Fruit fly (Drosophila melanogaster) whole organism, embryonic: ENCODE data around the gene Tmep.
A peak's percentile ranks its signal among the peaks of the same experiment; 100 is the strongest.

Experiments
- Bdp1 ChIP-seq: fragments of 200-800 bp; sonication (Bioruptor generic); optimal IDR thresholded peaks from 3 replicates; lab custom pipeline; 2016; ENCODE audit warnings: missing biosample characterization, missing genetic modification characterization
- C15 ChIP-seq: fragments of 200-800 bp; sonication (Bioruptor generic); IDR thresholded peaks from 3 replicates; pipeline ENCODE4 v1.3.6; 2022; ENCODE audit warnings: missing biosample characterization, missing genetic modification characterization
- CG10209 ChIP-seq: fragments of 200-800 bp; sonication (Bioruptor generic); optimal IDR thresholded peaks from 3 replicates; lab custom pipeline; 2017; ENCODE audit warnings: missing biosample characterization, mild to moderate bottlenecking, missing genetic modification characterization, missing genetic modification reagents
- CG10267 ChIP-seq: fragments of 200-800 bp; sonication (Bioruptor generic); optimal IDR thresholded peaks from 2 replicates; lab custom pipeline; 2018; ENCODE audit warnings: missing biosample characterization, mild to moderate bottlenecking, missing genetic modification characterization, moderate library complexity
- CG10543 ChIP-seq: fragments of 200-800 bp; sonication (Bioruptor generic); optimal IDR thresholded peaks from 3 replicates; lab custom pipeline; 2017; ENCODE audit warnings: missing biosample characterization, mild to moderate bottlenecking, missing genetic modification characterization, moderate library complexity
- CG10565 ChIP-seq: fragments of 200-800 bp; sonication (Bioruptor generic); optimal IDR thresholded peaks from 3 replicates; lab custom pipeline; 2016; ENCODE audit warnings: missing biosample characterization, mild to moderate bottlenecking, missing genetic modification characterization
- CG11504 ChIP-seq: fragments of 200-800 bp; sonication (Bioruptor generic); optimal IDR thresholded peaks from 3 replicates; lab custom pipeline; 2019; ENCODE audit warnings: missing biosample characterization, mild to moderate bottlenecking, missing genetic modification characterization, moderate library complexity
- CG11696 ChIP-seq: fragments of 200-800 bp; sonication (Bioruptor generic); IDR thresholded peaks from 2 replicates; pipeline ENCODE4 v1.3.6; 2022; ENCODE audit warnings: missing biosample characterization, missing genetic modification characterization
- CG12071 ChIP-seq: fragments of 200-800 bp; sonication (Bioruptor generic); optimal IDR thresholded peaks from 3 replicates; lab custom pipeline; 2018; ENCODE audit warnings: missing biosample characterization, mild to moderate bottlenecking, missing genetic modification characterization
- CG12299 ChIP-seq: fragments of 200-800 bp; sonication (Bioruptor generic); optimal IDR thresholded peaks from 2 replicates; lab custom pipeline; 2018; ENCODE audit warnings: missing biosample characterization, mild to moderate bottlenecking, missing genetic modification characterization
- CG13624 ChIP-seq: fragments of 200-800 bp; sonication (Bioruptor generic); optimal IDR thresholded peaks from 2 replicates; lab custom pipeline; 2016; ENCODE audit warnings: missing biosample characterization, missing genetic modification characterization
- CG1529 ChIP-seq: fragments of 200-800 bp; sonication (Bioruptor generic); optimal IDR thresholded peaks from 3 replicates; lab custom pipeline; 2018; ENCODE audit warnings: missing biosample characterization, missing genetic modification characterization
- CG1602 ChIP-seq: fragments of 200-800 bp; sonication (Bioruptor generic); optimal IDR thresholded peaks from 3 replicates; lab custom pipeline; 2016; ENCODE audit warnings: missing biosample characterization, missing genetic modification characterization
- CG1603 ChIP-seq: fragments of 200-800 bp; sonication (Bioruptor generic); optimal IDR thresholded peaks from 2 replicates; lab custom pipeline; 2019; ENCODE audit warnings: missing biosample characterization, mild to moderate bottlenecking, missing genetic modification characterization, moderate library complexity
- CG16779 ChIP-seq: fragments of 200-800 bp; sonication (Bioruptor generic); IDR thresholded peaks from 2 replicates; pipeline ENCODE4 v1.3.6; 2022; ENCODE audit warnings: missing biosample characterization, missing genetic modification characterization
- CG2120 ChIP-seq: fragments of 200-800 bp; sonication (Bioruptor generic); optimal IDR thresholded peaks from 3 replicates; lab custom pipeline; 2016; ENCODE audit warnings: missing biosample characterization, missing genetic modification characterization
- CG2712 ChIP-seq: fragments of 200-800 bp; optimal IDR thresholded peaks from 3 replicates; lab custom pipeline; 2019; ENCODE audit warnings: missing biosample characterization, mild to moderate bottlenecking, missing genetic modification characterization, moderate library complexity
- CG31388 ChIP-seq: fragments of 200-800 bp; sonication (Bioruptor generic); optimal IDR thresholded peaks from 2 replicates; lab custom pipeline; 2016; ENCODE audit warnings: missing biosample characterization, missing genetic modification characterization
- CG32767 ChIP-seq: fragments of 200-800 bp; sonication (Bioruptor generic); IDR thresholded peaks from 2 replicates; pipeline ENCODE4 v1.3.6; 2022; ENCODE audit warnings: missing biosample characterization, missing genetic modification characterization
- CG32772 ChIP-seq: fragments of 200-800 bp; sonication (Bioruptor generic); IDR thresholded peaks from 2 replicates; pipeline ENCODE4 v1.3.6; 2022; ENCODE audit warnings: missing biosample characterization, missing genetic modification characterization
- CG33557 ChIP-seq: fragments of 200-800 bp; sonication (Bioruptor generic); optimal IDR thresholded peaks from 2 replicates; lab custom pipeline; 2019; ENCODE audit warnings: missing biosample characterization, mild to moderate bottlenecking, missing genetic modification characterization, moderate library complexity
- CG6791 ChIP-seq: fragments of 200-800 bp; sonication (Bioruptor generic); IDR thresholded peaks from 3 replicates; pipeline ENCODE4 v1.3.6; 2022; ENCODE audit warnings: missing biosample characterization, missing genetic modification characterization; ENCODE audit not compliant: partially characterized antibody
- CG6813 ChIP-seq: fragments of 200-800 bp; sonication (Bioruptor generic); optimal IDR thresholded peaks from 2 replicates; lab custom pipeline; 2017; ENCODE audit warnings: missing biosample characterization, missing genetic modification characterization, mild to moderate bottlenecking, moderate library complexity, missing genetic modification reagents
- CG7987 ChIP-seq: fragments of 200-800 bp; sonication (Bioruptor generic); optimal IDR thresholded peaks from 2 replicates; lab custom pipeline; 2018; ENCODE audit warnings: missing biosample characterization, mild to moderate bottlenecking, missing genetic modification characterization, moderate library complexity
- CG8944 ChIP-seq: fragments of 200-800 bp; sonication (Bioruptor generic); optimal IDR thresholded peaks from 3 replicates; lab custom pipeline; 2016; ENCODE audit warnings: missing biosample characterization, missing genetic modification characterization
- D19A ChIP-seq: fragments of 200-800 bp; optimal IDR thresholded peaks from 3 replicates; lab custom pipeline; 2019; ENCODE audit warnings: missing biosample characterization, mild to moderate bottlenecking, missing genetic modification characterization, moderate library complexity
- Deaf1 ChIP-seq: fragments of 200-800 bp; optimal IDR thresholded peaks from 3 replicates; lab custom pipeline; 2019; ENCODE audit warnings: missing biosample characterization, mild to moderate bottlenecking, missing genetic modification characterization, moderate library complexity
- Dek ChIP-seq: fragments of 200-800 bp; sonication (Bioruptor generic); optimal IDR thresholded peaks from 3 replicates; lab custom pipeline; 2019; ENCODE audit warnings: missing biosample characterization, mild to moderate bottlenecking, missing genetic modification characterization, moderate library complexity
- Drgx ChIP-seq: fragments of 200-800 bp; sonication (Bioruptor generic); IDR thresholded peaks from 2 replicates; pipeline ENCODE4 v1.3.6; 2022; ENCODE audit warnings: missing biosample characterization, missing genetic modification characterization
- Ets65A ChIP-seq: fragments of 200-800 bp; sonication (Bioruptor generic); peaks from one replicate; lab custom pipeline; 2016; ENCODE audit warnings: missing biosample characterization, missing genetic modification characterization
- HLH4C ChIP-seq: fragments of 200-800 bp; sonication (Bioruptor generic); IDR thresholded peaks from 3 replicates; pipeline ENCODE4 v1.3.6; 2022; ENCODE audit warnings: missing biosample characterization, missing genetic modification characterization; ENCODE audit not compliant: partially characterized antibody
- HmgZ ChIP-seq: fragments of 200-800 bp; sonication (Bioruptor generic); optimal IDR thresholded peaks from 2 replicates; lab custom pipeline; 2018; ENCODE audit warnings: missing biosample characterization, mild to moderate bottlenecking, missing genetic modification characterization
- Hmx ChIP-seq: fragments of 200-800 bp; sonication (Bioruptor generic); optimal IDR thresholded peaks from 2 replicates; lab custom pipeline; 2016; ENCODE audit warnings: missing biosample characterization, missing genetic modification characterization
- Max ChIP-seq: fragments of 200-800 bp; sonication (Bioruptor generic); optimal IDR thresholded peaks from 2 replicates; lab custom pipeline; 2016; ENCODE audit warnings: missing biosample characterization, mild to moderate bottlenecking, missing genetic modification characterization
- NC2α ChIP-seq: fragments of 200-800 bp; sonication (Bioruptor generic); optimal IDR thresholded peaks from 2 replicates; lab custom pipeline; 2016; ENCODE audit warnings: missing biosample characterization, missing genetic modification characterization
- NC2β ChIP-seq: fragments of 200-800 bp; sonication (Bioruptor generic); optimal IDR thresholded peaks from 2 replicates; lab custom pipeline; 2016; ENCODE audit warnings: missing biosample characterization, missing genetic modification characterization
- NfI ChIP-seq: fragments of 200-800 bp; sonication (Bioruptor generic); optimal IDR thresholded peaks from 3 replicates; lab custom pipeline; 2018; ENCODE audit warnings: missing biosample characterization, mild to moderate bottlenecking, missing genetic modification characterization, moderate library complexity
- Trl ChIP-seq, 3 experiments: fragments of >200 bp in 2 of 3; fragments of 200-800 bp in 1 of 3; sonication (Bioruptor generic) in 1 of 3; optimal IDR thresholded peaks; 2 replicates in 1 of 3; 3 replicates in 2 of 3; lab custom pipeline; 2016 to 2017; ENCODE audit warnings: missing biosample characterization in 1 of 3, missing genetic modification characterization in 1 of 3
- ac ChIP-seq: fragments of 200-800 bp; sonication (Bioruptor generic); optimal IDR thresholded peaks from 3 replicates; lab custom pipeline; 2017; ENCODE audit warnings: missing biosample characterization, mild to moderate bottlenecking, missing genetic modification characterization
- bcd ChIP-seq: fragments of 200-800 bp; sonication (Bioruptor generic); optimal IDR thresholded peaks from 2 replicates; lab custom pipeline; 2017; ENCODE audit warnings: missing biosample characterization, mild to moderate bottlenecking, missing genetic modification characterization
- ci ChIP-seq: fragments of 200-800 bp; sonication (Bioruptor generic); IDR thresholded peaks from 3 replicates; pipeline ENCODE4 v1.3.6; 2022; ENCODE audit warnings: missing biosample characterization, missing genetic modification characterization
- crc ChIP-seq: fragments of 200-800 bp; sonication (Bioruptor generic); optimal IDR thresholded peaks from 2 replicates; lab custom pipeline; 2016; ENCODE audit warnings: missing biosample characterization, missing genetic modification characterization
- da ChIP-seq: fragments of 200-800 bp; sonication (Bioruptor generic); optimal IDR thresholded peaks from 2 replicates; lab custom pipeline; 2016; ENCODE audit warnings: missing biosample characterization, missing genetic modification characterization
- dan ChIP-seq: fragments of 200-800 bp; sonication (Bioruptor generic); IDR thresholded peaks from 2 replicates; pipeline ENCODE4 v1.3.6; 2022; ENCODE audit warnings: missing biosample characterization, missing genetic modification characterization
- lbe ChIP-seq: fragments of 200-800 bp; sonication (Bioruptor generic); optimal IDR thresholded peaks from 2 replicates; lab custom pipeline; 2016; ENCODE audit warnings: missing biosample characterization, mild to moderate bottlenecking, missing genetic modification characterization
- ro ChIP-seq: fragments of 200-800 bp; sonication (Bioruptor generic); IDR thresholded peaks from 2 replicates; pipeline ENCODE4 v1.3.6; 2022; ENCODE audit warnings: missing biosample characterization, missing genetic modification characterization
- row ChIP-seq: fragments of 200-800 bp; sonication (Bioruptor generic); IDR thresholded peaks from 3 replicates; pipeline ENCODE4 v1.3.6; 2022; ENCODE audit warnings: missing biosample characterization, missing genetic modification characterization
- sc ChIP-seq, 3 experiments: fragments of >200 bp in 2 of 3; fragments of 200-800 bp in 1 of 3; sonication (Bioruptor generic) in 1 of 3; optimal IDR thresholded peaks; 2 replicates in 2 of 3; 3 replicates in 1 of 3; lab custom pipeline; 2017; ENCODE audit warnings: mild to moderate bottlenecking in 1 of 3, missing biosample characterization in 1 of 3, missing genetic modification characterization in 1 of 3, missing genetic modification reagents in 1 of 3
- sd ChIP-seq: fragments of 200-800 bp; sonication (Bioruptor generic); optimal IDR thresholded peaks from 3 replicates; lab custom pipeline; 2018; ENCODE audit warnings: missing biosample characterization, mild to moderate bottlenecking, missing genetic modification characterization, moderate library complexity
- sens ChIP-seq: fragments of 200-800 bp; sonication (Bioruptor generic); peaks from one replicate; lab custom pipeline; 2016; ENCODE audit warnings: missing biosample characterization, missing genetic modification characterization
- vfl ChIP-seq: fragments of 200-800 bp; sonication (Bioruptor generic); optimal IDR thresholded peaks from 2 replicates; lab custom pipeline; 2016; ENCODE audit warnings: missing biosample characterization, missing genetic modification characterization

Tmep gene

dm6 chr3L:1549148-1549547, 19.8 kb upstream of the Tmep start (continued):
- TF ChIP-seq Hmx (GFP tag; lab: Kevin White, UChicago) (no peak), CG6791 (no peak), CG12071 (GFP tag; lab: Kevin White, UChicago) (peak; percentile 9), CG13624 (GFP tag; lab: Kevin White, UChicago) (peak; percentile 13), Max (peak; percentile 33), CG10267 (tag; lab: Kevin White, UChicago) (no peak), crc (GFP tag; lab: Kevin White, UChicago) (no peak), sc (optimal IDR thresholded peaks at IDR 0.05; lab: Kevin White, UChicago) (no peak), sc (GFP tag; optimal IDR thresholded peaks at IDR 0.05; lab: Kevin White, UChicago) (no peak), Ets65A (GFP tag; lab: Kevin White, UChicago) (no peak), CG32772 (GFP tag; lab: Robert Waterston, UW) (no peak), CG10565 (GFP tag; lab: Kevin White, UChicago) (no peak), Dek (tag; lab: Kevin White, UChicago) (no peak), CG8944 (GFP tag; lab: Kevin White, UChicago) (no peak), lbe (no peak), CG6813 (GFP tag; lab: Kevin White, UChicago) (peak; percentile 32), Trl (optimal IDR thresholded peaks at IDR 0.05; lab: Kevin White, UChicago) (no peak), Trl (GFP tag; optimal IDR thresholded peaks at IDR 0.05; lab: Kevin White, UChicago) (no peak), ro (GFP tag; lab: Robert Waterston, UW) (no peak), vfl (GFP tag; lab: Kevin White, UChicago) (no peak), CG11504 (tag; lab: Kevin White, UChicago) (peak; percentile 35), Deaf1 (tag; lab: Kevin White, UChicago) (no peak), NC2β (GFP tag; lab: Kevin White, UChicago) (no peak), CG7987 (GFP tag; lab: Kevin White, UChicago) (peak; percentile 93), CG10543 (no peak), da (GFP tag; lab: Kevin White, UChicago) (no peak), CG11696 (peak; percentile 22; the same call in 1 of the 2 replicates), ci (GFP tag; lab: Robert Waterston, UW) (peak; percentile 47; the same call in 2 of the 3 replicates), row (GFP tag; lab: Robert Waterston, UW) (peak; percentile 54), ac (GFP tag; lab: Kevin White, UChicago) (no peak), CG1603 (tag; lab: Kevin White, UChicago) (no peak), HLH4C (GFP tag; lab: Robert Waterston, UW) (no peak), D19A (no peak), C15 (GFP tag; lab: Robert Waterston, UW) (no peak), NfI (GFP tag; lab: Kevin White, UChicago) (no peak), Bdp1 (GFP tag; lab: Kevin White, UChicago) (no peak), bcd (GFP tag; lab: Kevin White, UChicago) (peak; percentile 29), HmgZ (no peak), sd (peak; percentile 63), NC2α (GFP tag; lab: Kevin White, UChicago) (no peak), CG1602 (GFP tag; lab: Kevin White, UChicago) (no peak), Drgx (GFP tag; lab: Robert Waterston, UW) (no peak), CG10209 (GFP tag; lab: Kevin White, UChicago) (no peak), CG31388 (GFP tag; lab: Kevin White, UChicago) (no peak), CG2712 (tag; lab: Kevin White, UChicago) (peak; percentile 32), CG2120 (peak; percentile 54), CG1529 (GFP tag; lab: Kevin White, UChicago) (no peak), dan (GFP tag; lab: Robert Waterston, UW) (no peak), CG16779 (no peak), sens (GFP tag; lab: Kevin White, UChicago) (peak; percentile 82), CG32767 (no peak), CG12299 (tag; lab: Kevin White, UChicago) (no peak), CG33557 (GFP tag; lab: Kevin White, UChicago) (no peak)
